Fruit fly (Drosophila melanogaster): ENCODE data around the gene CG13970.

- TF ChIP-seq Mnt (GFP tag; optimal IDR thresholded peaks at IDR 0.05) (no peak), kay (GFP tag; ENCODE audit: borderline replicate concordance) (no peak), CG12768 (GFP tag; optimal IDR thresholded peaks at IDR 0.05) (no peak), Clk (GFP tag; optimal IDR thresholded peaks at IDR 0.05) (no peak), CG1620 (GFP tag; optimal IDR thresholded peaks at IDR 0.05) (no peak), CG7101 (tag; optimal IDR thresholded peaks at IDR 0.05) (no peak), CG14711 (tag; optimal IDR thresholded peaks at IDR 0.05) (no peak), CG33017 (tag; optimal IDR thresholded peaks at IDR 0.05) (no peak)
These were observed 31.9 kb downstream of the CG13970 start, which contains the start of gene CG10730 for dm6 chr2L:20072095-20072494.

Data from whole organism, adult.